Worm (Caenorhabditis elegans) whole organism, L1 larva: ENCODE data around the gene ard-1.

Experiments
- C04F5.9 ChIP-seq: sonication (generic microtip); optimal IDR thresholded peaks from 2 replicates; lab custom pipeline; 2016; ENCODE audit warnings: missing genetic modification characterization, missing compliant biosample characterization
- C16A3.4 ChIP-seq: fragments of 150-350 bp; optimal IDR thresholded peaks from 2 replicates; lab custom pipeline; 2014; ENCODE audit warnings: missing biosample characterization, missing genetic modification characterization
- C34B4.2 ChIP-seq: sonication (generic microtip); optimal IDR thresholded peaks from 2 replicates; lab custom pipeline; 2017; ENCODE audit warnings: mild to moderate bottlenecking, missing genetic modification characterization, missing compliant biosample characterization
- Y116A8C.19 ChIP-seq: sonication (generic microtip); optimal IDR thresholded peaks from 2 replicates; lab custom pipeline; 2016; ENCODE audit warnings: missing compliant biosample characterization, missing genetic modification characterization, borderline replicate concordance
- alr-1 ChIP-seq: fragments of 200-800 bp; sonication (Bioruptor generic); optimal IDR thresholded peaks from 2 replicates; lab custom pipeline; 2018; ENCODE audit warnings: borderline replicate concordance, mild to moderate bottlenecking, missing genetic modification characterization, missing compliant biosample characterization
- aly-2 ChIP-seq: fragments of 150-350 bp; optimal IDR thresholded peaks from 2 replicates; lab custom pipeline; 2014; ENCODE audit warnings: missing biosample characterization, missing genetic modification characterization
- blmp-1 ChIP-seq: fragments of 150-350 bp; optimal IDR thresholded peaks from 2 replicates; lab custom pipeline; 2014; ENCODE audit warnings: missing biosample characterization, missing genetic modification characterization
- ceh-63 ChIP-seq: fragments of 200-800 bp; sonication (Bioruptor generic); optimal IDR thresholded peaks from 2 replicates; lab custom pipeline; 2018; ENCODE audit warnings: mild to moderate bottlenecking, missing genetic modification characterization, missing compliant biosample characterization
- ceh-90 ChIP-seq: sonication (generic microtip); optimal IDR thresholded peaks from 2 replicates; lab custom pipeline; 2016; ENCODE audit warnings: missing genetic modification characterization, missing compliant biosample characterization
- ces-1 ChIP-seq: fragments of 150-350 bp; optimal IDR thresholded peaks from 2 replicates; lab custom pipeline; 2014; ENCODE audit warnings: missing biosample characterization, missing genetic modification reagents, missing genetic modification characterization
- dsc-1 ChIP-seq: sonication (generic microtip); optimal IDR thresholded peaks from 2 replicates; lab custom pipeline; 2016; ENCODE audit warnings: mild to moderate bottlenecking, missing genetic modification characterization, missing compliant biosample characterization
- efl-1 ChIP-seq, 4 experiments: fragments of 150-350 bp; optimal IDR thresholded peaks in 3 of 4; peaks in 1 of 4; 1 replicate in 1 of 4; 2 replicates in 3 of 4; lab custom pipeline; 2014; ENCODE audit warnings: missing biosample characterization in 2 of 4, missing genetic modification characterization in 2 of 4, missing genetic modification reagents in 2 of 4
- efl-3 ChIP-seq: fragments of 200-800 bp; sonication (Bioruptor generic); optimal IDR thresholded peaks from 2 replicates; lab custom pipeline; 2018; ENCODE audit warnings: mild to moderate bottlenecking, missing genetic modification characterization, missing compliant biosample characterization
- egl-27 ChIP-seq, 2 experiments: fragments of 150-350 bp in 1 of 2; sonication (generic microtip); optimal IDR thresholded peaks; 3 replicates each; lab custom pipeline; 2017 to 2018; ENCODE audit warnings: missing biosample characterization in 2 of 2, missing genetic modification characterization in 2 of 2, missing genetic modification reagents in 2 of 2
- ets-5 ChIP-seq: fragments of 200-800 bp; sonication (Bioruptor generic); IDR thresholded peaks from 2 replicates; pipeline ENCODE4 v1.3.6; 2022; ENCODE audit warnings: missing genetic modification characterization, missing compliant biosample characterization
- fkh-10 ChIP-seq: sonication (generic microtip); optimal IDR thresholded peaks from 2 replicates; lab custom pipeline; 2017; ENCODE audit warnings: missing biosample characterization, missing genetic modification reagents, missing genetic modification characterization
- fkh-4 ChIP-seq: sonication (generic microtip); optimal IDR thresholded peaks from 2 replicates; lab custom pipeline; 2016; ENCODE audit warnings: missing compliant biosample characterization, missing genetic modification characterization, borderline replicate concordance
- fkh-8 ChIP-seq: sonication (generic microtip); optimal IDR thresholded peaks from 2 replicates; lab custom pipeline; 2016; ENCODE audit warnings: mild to moderate bottlenecking, missing genetic modification characterization, missing compliant biosample characterization
- fos-1 ChIP-seq: fragments of 150-350 bp; optimal IDR thresholded peaks from 2 replicates; lab custom pipeline; 2014; ENCODE audit warnings: missing biosample characterization, missing genetic modification characterization
- hlh-17 ChIP-seq: fragments of 200-800 bp; sonication (Bioruptor generic); optimal IDR thresholded peaks from 2 replicates; lab custom pipeline; 2018; ENCODE audit warnings: missing genetic modification characterization, mild to moderate bottlenecking, missing compliant biosample characterization, moderate library complexity, borderline replicate concordance
- hlh-4 ChIP-seq: sonication (generic microtip); optimal IDR thresholded peaks from 2 replicates; lab custom pipeline; 2016; ENCODE audit warnings: mild to moderate bottlenecking, missing genetic modification characterization, missing compliant biosample characterization
- jun-1 ChIP-seq: fragments of 150-350 bp; optimal IDR thresholded peaks from 2 replicates; lab custom pipeline; 2014; ENCODE audit warnings: missing biosample characterization, missing genetic modification reagents, missing genetic modification characterization
- lin-15B ChIP-seq: fragments of 150-350 bp; sonication (generic microtip); optimal IDR thresholded peaks from 3 replicates; lab custom pipeline; 2014; ENCODE audit warnings: missing biosample characterization, missing genetic modification characterization
- lin-35 ChIP-seq, 2 experiments: fragments of 150-350 bp; optimal IDR thresholded peaks; 2 replicates each; lab custom pipeline; 2014; ENCODE audit warnings: missing biosample characterization in 2 of 2, missing genetic modification characterization in 2 of 2, missing genetic modification reagents in 2 of 2
- lin-39 ChIP-seq: fragments of 150-350 bp; optimal IDR thresholded peaks from 2 replicates; lab custom pipeline; 2014; ENCODE audit warnings: missing biosample characterization, missing genetic modification reagents, missing genetic modification characterization
- lir-3 ChIP-seq: sonication (generic microtip); optimal IDR thresholded peaks from 2 replicates; lab custom pipeline; 2016; ENCODE audit warnings: mild to moderate bottlenecking, missing genetic modification characterization, moderate library complexity, missing compliant biosample characterization; ENCODE audit not compliant: poor library complexity
- lsy-2 ChIP-seq, 2 experiments: fragments of 150-350 bp; optimal IDR thresholded peaks; 2 replicates each; lab custom pipeline; 2014; ENCODE audit warnings: missing biosample characterization in 2 of 2, missing genetic modification characterization in 2 of 2
- mab-9 ChIP-seq: fragments of 200-800 bp; sonication (Bioruptor generic); IDR thresholded peaks from 2 replicates; pipeline ENCODE4 v1.3.6; 2022; ENCODE audit warnings: missing genetic modification reagents, missing genetic modification characterization, missing compliant biosample characterization
- mdl-1 ChIP-seq, 2 experiments: fragments of 150-350 bp; optimal IDR thresholded peaks; 2 replicates each; lab custom pipeline; 2014 to 2017; ENCODE audit warnings: missing biosample characterization in 2 of 2, missing genetic modification characterization in 2 of 2, inconsistent platforms in 1 of 2
- mef-2 ChIP-seq: fragments of 150-350 bp; optimal IDR thresholded peaks from 2 replicates; lab custom pipeline; 2014; ENCODE audit warnings: missing biosample characterization, missing genetic modification characterization
- mep-1 ChIP-seq: fragments of 150-350 bp; optimal IDR thresholded peaks from 2 replicates; lab custom pipeline; 2014; ENCODE audit warnings: missing biosample characterization, missing genetic modification characterization
- nhr-11 ChIP-seq: fragments of 150-350 bp; optimal IDR thresholded peaks from 2 replicates; lab custom pipeline; 2014; ENCODE audit warnings: missing biosample characterization, missing genetic modification characterization
- nhr-12 ChIP-seq: sonication (generic microtip); optimal IDR thresholded peaks from 2 replicates; lab custom pipeline; 2017; ENCODE audit warnings: missing biosample characterization, missing genetic modification characterization
- nhr-20 ChIP-seq: sonication (generic microtip); optimal IDR thresholded peaks from 2 replicates; lab custom pipeline; 2016; ENCODE audit warnings: mild to moderate bottlenecking, missing genetic modification characterization, missing compliant biosample characterization
- nhr-237 ChIP-seq: fragments of 150-350 bp; optimal IDR thresholded peaks from 2 replicates; lab custom pipeline; 2014; ENCODE audit warnings: missing biosample characterization, missing genetic modification characterization
- nhr-47 ChIP-seq: sonication (generic microtip); optimal IDR thresholded peaks from 2 replicates; lab custom pipeline; 2016; ENCODE audit warnings: mild to moderate bottlenecking, missing genetic modification characterization, moderate library complexity, missing compliant biosample characterization
- nhr-76 ChIP-seq: sonication (generic microtip); optimal IDR thresholded peaks from 2 replicates; lab custom pipeline; 2017; ENCODE audit warnings: missing biosample characterization, missing genetic modification characterization
- nhr-77 ChIP-seq: fragments of 150-350 bp; optimal IDR thresholded peaks from 2 replicates; lab custom pipeline; 2014; ENCODE audit warnings: missing biosample characterization, missing genetic modification characterization
- nhr-84 ChIP-seq: sonication (generic microtip); optimal IDR thresholded peaks from 2 replicates; lab custom pipeline; 2017; ENCODE audit warnings: missing biosample characterization, missing genetic modification characterization
- pax-3 ChIP-seq: fragments of 200-800 bp; sonication (Bioruptor generic); optimal IDR thresholded peaks from 2 replicates; lab custom pipeline; 2018; ENCODE audit warnings: mild to moderate bottlenecking, missing genetic modification characterization, moderate library complexity, missing compliant biosample characterization
- snu-23 ChIP-seq: sonication (generic microtip); optimal IDR thresholded peaks from 2 replicates; lab custom pipeline; 2016; ENCODE audit warnings: missing genetic modification characterization, missing compliant biosample characterization
- sptf-1 ChIP-seq: fragments of 150-350 bp; optimal IDR thresholded peaks from 2 replicates; lab custom pipeline; 2014; ENCODE audit warnings: missing biosample characterization, missing genetic modification characterization
- swsn-7 ChIP-seq: sonication (generic microtip); optimal IDR thresholded peaks from 2 replicates; lab custom pipeline; 2016; ENCODE audit warnings: missing genetic modification characterization, missing compliant biosample characterization
- tbx-2 ChIP-seq: sonication (generic microtip); optimal IDR thresholded peaks from 2 replicates; lab custom pipeline; 2016; ENCODE audit warnings: missing genetic modification characterization, missing compliant biosample characterization
- unc-30 ChIP-seq: sonication (generic microtip); optimal IDR thresholded peaks from 2 replicates; lab custom pipeline; 2017; ENCODE audit warnings: missing biosample characterization, missing genetic modification characterization
- unc-86 ChIP-seq: sonication (generic microtip); optimal IDR thresholded peaks from 2 replicates; lab custom pipeline; 2016; ENCODE audit warnings: missing genetic modification characterization, missing compliant biosample characterization
- unc-98 ChIP-seq: fragments of 200-800 bp; sonication (Bioruptor generic); IDR thresholded peaks from 2 replicates; pipeline ENCODE4 v1.3.6; 2022; ENCODE audit warnings: missing genetic modification characterization, missing compliant biosample characterization
- vab-15 ChIP-seq: sonication (generic microtip); optimal IDR thresholded peaks from 2 replicates; lab custom pipeline; 2017; ENCODE audit warnings: missing genotype, mild to moderate bottlenecking, missing genetic modification characterization, missing compliant biosample characterization
- zag-1 ChIP-seq: fragments of 150-350 bp; optimal IDR thresholded peaks from 2 replicates; lab custom pipeline; 2014; ENCODE audit warnings: missing biosample characterization, missing genetic modification characterization
- ztf-11 ChIP-seq, 2 experiments: sonication (generic microtip); optimal IDR thresholded peaks; 2 replicates each; lab custom pipeline; 2016 to 2017; ENCODE audit warnings: missing genetic modification characterization in 2 of 2, missing biosample characterization in 1 of 2, missing compliant biosample characterization in 1 of 2
- ztf-4 ChIP-seq: fragments of 150-350 bp; optimal IDR thresholded peaks from 2 replicates; lab custom pipeline; 2014; ENCODE audit warnings: missing biosample characterization, missing genetic modification characterization

ard-1 gene

DNA sequence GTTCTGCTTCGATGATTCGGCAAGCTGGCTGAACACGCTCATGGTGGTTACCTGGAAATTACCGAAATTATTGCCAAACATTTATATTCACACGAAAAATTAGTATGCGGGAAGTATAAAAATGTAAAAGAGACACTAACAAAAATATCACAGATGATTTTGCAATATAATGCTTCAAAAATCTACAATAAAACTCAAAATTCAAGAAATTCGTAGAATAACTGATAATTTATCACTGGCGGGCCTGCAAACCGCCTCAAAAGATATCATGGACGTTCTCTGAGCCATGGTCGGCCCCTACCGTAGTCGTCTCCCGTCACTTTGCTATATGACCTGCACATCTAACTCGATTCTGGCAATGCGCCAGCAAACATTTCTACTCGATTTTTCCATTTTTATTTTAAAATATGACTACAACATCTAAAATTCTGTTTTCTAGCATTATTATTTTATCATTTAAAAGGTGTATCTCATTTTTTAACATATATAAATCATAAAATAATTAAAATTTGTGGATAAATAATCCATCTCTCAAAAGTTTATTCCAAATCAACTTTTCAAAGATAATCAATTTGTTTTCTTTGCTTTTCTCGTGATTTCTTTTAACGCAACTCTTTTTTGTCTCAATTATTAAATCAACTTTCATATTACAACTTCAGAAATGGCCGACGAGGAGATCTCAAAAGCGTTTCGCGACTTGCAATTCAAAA, 18.5 kb downstream of the ard-1 start, which contains the start of the genes F01G4.6 and pfd-1 (continued):
- TF ChIP-seq ceh-90 (tag; lab: Kevin White, UChicago) (no peak), nhr-20 (tag; lab: Kevin White, UChicago) (peak; percentile 97), mab-9 (GFP tag; lab: Robert Waterston, UW) (peak; percentile 82), ztf-4 (tag; lab: Kevin White, UChicago) (peak; percentile 89), ceh-63 (no peak), nhr-84 (tag; lab: Kevin White, UChicago) (no peak), lir-3 (tag; lab: Kevin White, UChicago) (peak; percentile 84), sptf-1 (no peak), dsc-1 (tag; lab: Kevin White, UChicago) (peak; percentile 98), lin-35 (GFP tag; optimal IDR thresholded peaks at IDR 0.05; lab: Kevin White, UChicago) (peak; percentile 87 to 91), blmp-1 (tag; lab: Kevin White, UChicago) (peak; percentile 88), lsy-2 (tag; optimal IDR thresholded peaks at IDR 0.05; lab: Kevin White, UChicago) (peak; percentile 99), fkh-8 (tag; lab: Kevin White, UChicago) (peak; percentile 95), tbx-2 (tag; lab: Kevin White, UChicago) (peak; percentile 93), nhr-12 (tag; lab: Kevin White, UChicago) (no peak), unc-98 (GFP tag; lab: Robert Waterston, UW) (no peak; the same call in 1 of the 2 replicates), nhr-237 (peak; percentile 85), C16A3.4 (tag; lab: Kevin White, UChicago) (peak; percentile 95), unc-86 (peak; percentile 86), C04F5.9 (tag; lab: Kevin White, UChicago) (peak; percentile 83), lin-15B (tag; lab: Kevin White, UChicago) (peak; percentile 86), hlh-4 (tag; lab: Kevin White, UChicago) (no peak), egl-27 (tag; optimal IDR thresholded peaks at IDR 0.05; lab: Kevin White, UChicago) (no peak), C34B4.2 (peak; percentile 53), jun-1 (tag; lab: Kevin White, UChicago) (peak; percentile 91), mef-2 (peak; percentile 53), unc-30 (tag; lab: Kevin White, UChicago) (no peak), efl-1 (optimal IDR thresholded peaks at IDR 0.05; lab: Kevin White, UChicago) (peak; percentile 89 to 92), efl-1 (GFP tag; optimal IDR thresholded peaks at IDR 0.05 in 1 of 2; lab: Kevin White, UChicago) (peak; percentile 81 to 98), efl-3 (GFP tag; lab: Kevin White, UChicago) (no peak), snu-23 (GFP tag; lab: Kevin White, UChicago) (peak; percentile 97), lin-39 (tag; lab: Kevin White, UChicago) (peak; percentile 58), nhr-77 (tag; lab: Kevin White, UChicago) (peak; percentile 92), pax-3 (peak; percentile 91), vab-15 (tag; lab: Kevin White, UChicago) (peak; percentile 83), ces-1 (GFP tag; lab: Kevin White, UChicago) (no peak), ets-5 (GFP tag; lab: Robert Waterston, UW) (no peak), ztf-11 (tag; optimal IDR thresholded peaks at IDR 0.05; lab: Kevin White, UChicago) (peak in 1 of 2 experiments; percentile 81), zag-1 (tag; lab: Kevin White, UChicago) (peak; percentile 97), hlh-17 (GFP tag; lab: Kevin White, UChicago) (no peak), fkh-4 (tag; lab: Kevin White, UChicago) (peak; percentile 64), aly-2 (tag; lab: Kevin White, UChicago) (peak; percentile 86), nhr-76 (tag; lab: Kevin White, UChicago) (no peak), fos-1 (peak; percentile 88), mdl-1 (tag; optimal IDR thresholded peaks at IDR 0.05; lab: Kevin White, UChicago) (peak in 1 of 2 experiments; percentile 82), Y116A8C.19 (no peak), nhr-11 (peak; percentile 90), alr-1 (tag; lab: Kevin White, UChicago) (no peak), nhr-47 (tag; lab: Kevin White, UChicago) (peak; percentile 96), mep-1 (peak; percentile 92), fkh-10 (GFP tag; lab: Kevin White, UChicago) (peak; percentile 89), swsn-7 (tag; lab: Kevin White, UChicago) (peak; percentile 95)
